Worm (Caenorhabditis elegans) whole organism, L2 larva: ENCODE data around the gene tgn-38.

Experiments
- ama-1 ChIP-seq: fragments of 150-350 bp; optimal IDR thresholded peaks from 2 replicates; lab custom pipeline; 2018; ENCODE audit warnings: inconsistent platforms
- gmeb-1 ChIP-seq: fragments of 150-350 bp; optimal IDR thresholded peaks from 2 replicates; lab custom pipeline; 2014; ENCODE audit warnings: missing biosample characterization, missing genetic modification characterization
- lsy-2 ChIP-seq, 2 experiments: fragments of 150-350 bp in 1 of 2; sonication (generic microtip) in 1 of 2; optimal IDR thresholded peaks; 2 replicates each; lab custom pipeline; 2014 to 2017; ENCODE audit warnings: missing biosample characterization in 2 of 2, missing genetic modification characterization in 2 of 2
- mdl-1 ChIP-seq, 2 experiments: fragments of 150-350 bp in 1 of 2; sonication (generic microtip) in 1 of 2; optimal IDR thresholded peaks; 2 replicates each; lab custom pipeline; 2017; ENCODE audit warnings: missing biosample characterization in 2 of 2, missing genetic modification characterization in 2 of 2
- nhr-21 ChIP-seq: fragments of 150-350 bp; optimal IDR thresholded peaks from 2 replicates; lab custom pipeline; 2014; ENCODE audit warnings: missing biosample characterization, missing genetic modification characterization

DNA sequence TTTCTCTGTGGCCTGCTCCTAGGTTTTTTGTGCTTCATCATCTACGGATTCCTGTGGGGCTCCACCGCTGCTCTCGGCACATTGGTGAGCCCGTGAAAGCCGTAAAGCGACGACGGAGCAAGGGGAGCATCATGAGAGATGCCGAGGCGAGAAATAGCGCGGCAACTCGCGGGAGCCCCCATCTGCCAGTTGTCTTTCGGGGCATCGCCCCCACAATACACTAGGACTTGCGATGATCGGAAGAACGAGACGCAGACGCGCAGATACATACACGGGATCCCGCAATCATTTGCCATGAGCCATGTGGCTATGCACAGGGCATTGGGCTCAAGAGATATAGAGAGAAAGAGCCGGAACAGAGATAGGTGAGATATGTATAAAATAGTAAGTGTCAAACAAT lies 18.6 kb downstream of the tgn-38 start:
- no peak for TF ChIP-seq ama-1 (lab: Kevin White, UChicago)
- TF ChIP-seq mdl-1 (tag; optimal IDR thresholded peaks at IDR 0.05; lab: Kevin White, UChicago) = no peak
- no peak for TF ChIP-seq lsy-2 (tag; optimal IDR thresholded peaks at IDR 0.05; lab: Kevin White, UChicago)
- no peak for TF ChIP-seq nhr-21 (tag; lab: Kevin White, UChicago)
- TF ChIP-seq gmeb-1 (tag; lab: Kevin White, UChicago) = no peak
